Worm (Caenorhabditis elegans) whole organism, L4 larva: ENCODE results near the gene chpf-1.

Experiments used
- F10B5.3 ChIP-seq: sonication (generic microtip); optimal IDR thresholded peaks from 2 replicates; lab custom pipeline; 2016; ENCODE audit warnings: mild to moderate bottlenecking, missing genetic modification characterization, missing compliant biosample characterization
- F37D6.2 ChIP-seq: sonication (generic microtip); optimal IDR thresholded peaks from 2 replicates; lab custom pipeline; 2016; ENCODE audit warnings: mild to moderate bottlenecking, missing genetic modification characterization, missing compliant biosample characterization
- F44E2.7 ChIP-seq: fragments of 200-800 bp; sonication (Bioruptor generic); IDR thresholded peaks from 2 replicates; pipeline ENCODE4 v2.1.2; 2022; ENCODE audit warnings: missing genetic modification characterization, missing compliant biosample characterization
- ZK337.2 ChIP-seq: fragments of 200-800 bp; sonication (Bioruptor generic); IDR thresholded peaks from 2 replicates; pipeline ENCODE4 v1.3.6; 2022; ENCODE audit warnings: missing genetic modification reagents, missing genetic modification characterization, missing compliant biosample characterization
- aha-1 ChIP-seq: fragments of 150-350 bp; peaks from one replicate; lab custom pipeline; 2014; ENCODE audit warnings: missing biosample characterization, missing genetic modification characterization
- daf-16 ChIP-seq, 3 experiments: sonication (generic microtip); optimal IDR thresholded peaks; 2 replicates each; lab custom pipeline; 2016 to 2017; ENCODE audit warnings: missing genetic modification characterization in 3 of 3, missing genetic modification reagents in 3 of 3, mild to moderate bottlenecking in 2 of 3, missing compliant biosample characterization in 2 of 3, missing biosample characterization in 1 of 3, moderate library complexity in 1 of 3
- dmd-6 ChIP-seq: fragments of 200-800 bp; sonication (Bioruptor generic); IDR thresholded peaks from 2 replicates; pipeline ENCODE4 v1.3.6; 2022; ENCODE audit warnings: missing genetic modification reagents, missing genetic modification characterization, missing compliant biosample characterization
- duxl-1 ChIP-seq: sonication (generic microtip); optimal IDR thresholded peaks from 2 replicates; lab custom pipeline; 2016; ENCODE audit warnings: mild to moderate bottlenecking, missing genetic modification characterization, moderate library complexity, missing compliant biosample characterization; ENCODE audit not compliant: poor library complexity
- dve-1 ChIP-seq: sonication (generic microtip); optimal IDR thresholded peaks from 2 replicates; lab custom pipeline; 2017; ENCODE audit warnings: antibody characterized with exemption, mild to moderate bottlenecking, missing genetic modification characterization, missing compliant biosample characterization; ENCODE audit not compliant: insufficient read depth
- fos-1 ChIP-seq: fragments of 150-350 bp; optimal IDR thresholded peaks from 2 replicates; lab custom pipeline; 2014; ENCODE audit warnings: missing biosample characterization, missing genetic modification characterization
- hlh-30 ChIP-seq: sonication (generic microtip); optimal IDR thresholded peaks from 2 replicates; lab custom pipeline; 2017; ENCODE audit warnings: antibody characterized with exemption, mild to moderate bottlenecking, missing genetic modification characterization, missing compliant biosample characterization; ENCODE audit not compliant: insufficient read depth
- hmg-1.1 ChIP-seq: fragments of 200-800 bp; sonication (Bioruptor generic); IDR thresholded peaks from 2 replicates; pipeline ENCODE4 v1.3.6; 2022; ENCODE audit warnings: missing genetic modification reagents, missing genetic modification characterization, missing compliant biosample characterization
- madf-5 ChIP-seq, 2 experiments: fragments of 200-800 bp; sonication (Bioruptor generic); IDR thresholded peaks; 2 replicates each; pipeline ENCODE4 v1.3.6; 2022; ENCODE audit warnings: missing compliant biosample characterization in 2 of 2, missing genetic modification characterization in 2 of 2
- mdl-1 ChIP-seq, 2 experiments: fragments of 150-350 bp in 1 of 2; sonication (generic microtip) in 1 of 2; optimal IDR thresholded peaks; 2 replicates each; lab custom pipeline; 2014 to 2017; ENCODE audit warnings: missing biosample characterization in 2 of 2, missing genetic modification characterization in 2 of 2
- mxl-2 ChIP-seq: fragments of 200-800 bp; sonication (Bioruptor generic); conservative IDR thresholded peaks from 2 replicates; pipeline ENCODE4 v1.3.6; 2022; ENCODE audit warnings: missing genetic modification reagents, missing genetic modification characterization, missing compliant biosample characterization
- nhr-28 ChIP-seq: fragments of 150-350 bp; optimal IDR thresholded peaks from 2 replicates; lab custom pipeline; 2014; ENCODE audit warnings: missing biosample characterization, missing genetic modification characterization
- nhr-77 ChIP-seq: fragments of 150-350 bp; optimal IDR thresholded peaks from 2 replicates; lab custom pipeline; 2014; ENCODE audit warnings: missing biosample characterization, missing genetic modification characterization
- pha-4 ChIP-seq, 2 experiments: fragments of 150-350 bp in 1 of 2; fragments of 200-800 bp in 1 of 2; sonication (Bioruptor generic) in 1 of 2; IDR thresholded peaks in 1 of 2; optimal IDR thresholded peaks in 1 of 2; 2 replicates each; pipeline versions ENCODE4 v1.3.6 to Lab custom; 2014 to 2022; ENCODE audit warnings: missing genetic modification characterization in 2 of 2, missing genetic modification reagents in 2 of 2, missing biosample characterization in 1 of 2, missing compliant biosample characterization in 1 of 2
- php-3 ChIP-seq: fragments of 200-800 bp; sonication (Bioruptor generic); IDR thresholded peaks from 2 replicates; pipeline ENCODE4 v1.3.6; 2022; ENCODE audit warnings: missing genetic modification reagents, missing genetic modification characterization, missing compliant biosample characterization
- pqm-1 ChIP-seq: sonication (generic microtip); optimal IDR thresholded peaks from 2 replicates; lab custom pipeline; 2017; ENCODE audit warnings: missing biosample characterization, missing genetic modification characterization
- saeg-2 ChIP-seq: fragments of 200-800 bp; sonication (Bioruptor generic); IDR thresholded peaks from 2 replicates; pipeline ENCODE4 v1.3.6; 2022; ENCODE audit warnings: missing genetic modification reagents, missing genetic modification characterization, missing compliant biosample characterization
- tag-97 ChIP-seq: fragments of 200-800 bp; sonication (Bioruptor generic); IDR thresholded peaks from 2 replicates; pipeline ENCODE4 v1.3.6; 2022; ENCODE audit warnings: missing genetic modification characterization, missing compliant biosample characterization
- unc-130 ChIP-seq: sonication (generic microtip); optimal IDR thresholded peaks from 2 replicates; lab custom pipeline; 2016; ENCODE audit warnings: missing genetic modification reagents, missing genetic modification characterization, missing compliant biosample characterization
- zfp-3 ChIP-seq: fragments of 200-800 bp; sonication (Bioruptor generic); conservative IDR thresholded peaks from 2 replicates; pipeline ENCODE4 v1.3.6; 2022; ENCODE audit warnings: missing genetic modification reagents, missing genetic modification characterization, missing compliant biosample characterization
- zip-2 ChIP-seq: fragments of 150-350 bp; optimal IDR thresholded peaks from 2 replicates; lab custom pipeline; 2014; ENCODE audit warnings: missing biosample characterization, missing genetic modification characterization

The chpf-1 gene

DNA sequence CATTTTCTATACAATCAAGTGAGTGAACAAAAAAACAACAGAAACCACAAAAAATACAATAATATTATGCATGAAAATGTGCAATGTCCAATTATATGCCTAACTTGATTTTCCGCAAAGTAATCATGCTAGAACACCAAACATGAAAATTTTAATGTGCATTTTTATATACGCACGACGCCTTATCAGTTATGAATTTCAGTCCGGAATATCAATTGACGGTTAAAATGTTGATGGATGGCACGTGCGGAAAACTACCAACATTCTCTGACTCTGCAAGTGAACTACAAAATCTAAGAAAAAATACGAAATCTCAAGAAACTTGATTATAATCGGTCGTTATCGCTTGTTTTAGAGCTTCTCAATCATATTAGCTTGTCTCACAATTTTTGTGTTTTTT lies 43.3 kb downstream of the chpf-1 start:
- TF ChIP-seq unc-130, result no peak
- no peak for TF ChIP-seq fos-1 (tag; lab: Kevin White, UChicago)
- no peak for TF ChIP-seq madf-5 (GFP tag; IDR thresholded peaks at IDR 0.05; lab: Robert Waterston, UW)
- TF ChIP-seq mxl-2, result no peak
- no peak for TF ChIP-seq daf-16 (GFP tag; optimal IDR thresholded peaks at IDR 0.05; lab: Kevin White, UChicago)
- TF ChIP-seq daf-16 (tag; optimal IDR thresholded peaks at IDR 0.05; lab: Kevin White, UChicago), result peak; percentile 66
- no peak for TF ChIP-seq F37D6.2 (tag; lab: Kevin White, UChicago)
- peak; percentile 87 for TF ChIP-seq php-3 (GFP tag; lab: Robert Waterston, UW)
- peak; percentile 82 for TF ChIP-seq dmd-6 (GFP tag; lab: Robert Waterston, UW)
- no peak for TF ChIP-seq ZK337.2 (GFP tag; lab: Robert Waterston, UW)
- TF ChIP-seq mdl-1 (tag; optimal IDR thresholded peaks at IDR 0.05; lab: Kevin White, UChicago), result peak in 1 of 2 experiments; percentile 64
- TF ChIP-seq nhr-77, result peak; percentile 31
- TF ChIP-seq nhr-28 (tag; lab: Kevin White, UChicago), result peak; percentile 54
- TF ChIP-seq pha-4 (GFP tag; IDR thresholded peaks at IDR 0.05; lab: Robert Waterston, UW), result no peak
- TF ChIP-seq pha-4 (tag; optimal IDR thresholded peaks at IDR 0.05; lab: Kevin White, UChicago), result no peak
- TF ChIP-seq pqm-1 (tag; lab: Kevin White, UChicago), result peak; percentile 1
- no peak for TF ChIP-seq F44E2.7
- TF ChIP-seq zip-2 (tag; lab: Kevin White, UChicago), result no peak
- TF ChIP-seq hlh-30, result peak; percentile 42
- TF ChIP-seq tag-97, result no peak
- TF ChIP-seq duxl-1, result no peak
- TF ChIP-seq F10B5.3 (tag; lab: Kevin White, UChicago), result no peak
- TF ChIP-seq dve-1 (tag; lab: Kevin White, UChicago), result peak; percentile 64
- TF ChIP-seq, all 104 proteins: peak for 9

DNA sequence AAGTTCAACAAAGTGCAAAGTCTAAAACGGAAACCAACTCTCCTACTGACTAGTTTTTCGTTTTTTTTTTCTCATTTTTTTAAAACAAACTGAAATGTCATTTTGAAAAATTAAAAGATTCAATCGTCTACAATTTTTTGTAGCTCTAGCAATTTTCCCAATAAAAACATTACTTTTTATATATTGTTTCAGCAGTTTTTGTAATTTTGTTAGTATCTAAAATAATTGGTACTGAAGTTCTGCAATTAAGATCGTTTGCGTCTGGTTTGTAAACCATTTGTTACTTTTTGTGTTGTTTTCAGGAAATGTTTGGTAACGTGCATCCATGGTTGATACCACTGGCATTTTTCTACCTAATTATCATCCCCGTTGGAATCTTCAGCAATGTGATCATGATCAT lies 44.8 kb downstream of the chpf-1 start, which contains the start of gene srsx-30:
Gene srsx-30 (plus strand): TSS at position 301 of the 400 bp plus-strand sequence.
- TF ChIP-seq saeg-2 (GFP tag; lab: Robert Waterston, UW), result no peak

DNA sequence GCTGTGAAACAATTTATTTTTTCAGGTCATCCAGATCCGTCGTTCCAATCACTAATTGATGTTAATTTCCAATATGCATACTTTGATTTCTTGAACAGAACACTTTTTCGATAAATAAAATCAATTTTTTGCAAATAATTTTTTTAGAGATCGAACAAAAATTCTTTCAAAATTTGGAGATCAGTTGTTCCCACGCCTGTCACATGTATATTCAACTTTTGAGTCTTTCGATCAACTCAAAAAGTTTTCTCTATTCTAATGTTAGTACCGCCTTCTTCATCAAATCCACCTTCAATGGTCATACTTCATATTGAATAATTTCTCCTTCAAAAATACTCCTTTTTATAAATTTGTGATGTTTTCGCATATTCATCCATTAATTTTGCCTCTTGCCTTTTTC lies 48.6 kb downstream of the chpf-1 start, which contains the start of gene srsx-29:
Gene srsx-29 (plus strand): TSS at position 301 of the 400 bp plus-strand sequence.
- TF ChIP-seq zfp-3 (GFP tag; lab: Robert Waterston, UW) (no peak), hmg-1.1 (no peak)

DNA sequence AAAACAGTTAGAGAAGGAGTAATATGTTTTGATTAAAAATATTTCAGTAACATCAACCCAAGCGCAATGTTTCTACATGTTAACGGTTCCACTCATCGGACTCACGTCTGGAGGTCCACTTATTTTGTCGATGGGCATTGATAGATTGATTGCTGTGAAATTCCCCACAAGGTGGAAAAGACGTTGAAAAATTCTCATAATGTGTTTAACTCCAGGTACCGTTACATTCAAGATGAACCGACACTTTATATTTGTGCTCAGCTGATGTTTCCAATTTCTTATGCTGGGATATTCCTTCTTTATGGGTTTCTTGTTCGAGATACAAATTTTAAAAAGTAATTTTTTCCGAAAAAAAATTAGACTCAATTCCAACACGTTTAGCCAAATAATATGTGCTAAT lies 50.2 kb downstream of the chpf-1 start:
- TF ChIP-seq aha-1 (peak; percentile 94), nhr-77 (no peak)
